Worm (Caenorhabditis elegans): ENCODE data around the gene F38H4.3.
A peak's percentile ranks its signal among the peaks of the same experiment; 100 is the strongest.

F38H4.3 gene

ce11 chrIV:11804053-11804452, 38.2 kb upstream of the F38H4.3 start, which contains the start of gene H01G02.1:
Gene H01G02.1 (minus strand): TSS chrIV:11804153.
- no peak for TF ChIP-seq pqm-1 (tag; optimal IDR thresholded peaks at IDR 0.05)
- TF ChIP-seq ceh-82 (tag; optimal IDR thresholded peaks at IDR 0.05) = no peak

- TF ChIP-seq lin-39 (tag; optimal IDR thresholded peaks at IDR 0.05) (no peak), hlh-30 (tag; optimal IDR thresholded peaks at IDR 0.05; ENCODE audit: insufficient read depth) (peak; percentile 12), daf-16 (GFP tag; optimal IDR thresholded peaks at IDR 0.05) (peak in 1 of 2 experiments; percentile 0), daf-16 (tag; optimal IDR thresholded peaks at IDR 0.05) (no peak), nhr-28 (tag; optimal IDR thresholded peaks at IDR 0.05) (peak; percentile 75)
Observed at ce11 chrIV:11809047-11809446, 33.2 kb upstream of the F38H4.3 start.

- TF ChIP-seq F26F4.8 (GFP tag; conservative IDR thresholded peaks at IDR 0.05) = no peak
- peak; percentile 21 for TF ChIP-seq T20F7.1 (GFP tag; optimal IDR thresholded peaks at IDR 0.05)
- peak; percentile 52; the same call in 1 of the 2 replicates for TF ChIP-seq set-16 (GFP tag; IDR thresholded peaks at IDR 0.05)
- no peak for TF ChIP-seq ceh-82 (tag; optimal IDR thresholded peaks at IDR 0.05)
- peak; percentile 2 for TF ChIP-seq nhr-25 (tag; optimal IDR thresholded peaks at IDR 0.05; ENCODE audit: borderline replicate concordance, insufficient read depth)
- TF ChIP-seq aha-1 (tag) = peak; percentile 99
- peak; percentile 58 for TF ChIP-seq nhr-77 (tag; optimal IDR thresholded peaks at IDR 0.05)
- peak; percentile 69 for TF ChIP-seq F37D6.2 (tag; optimal IDR thresholded peaks at IDR 0.05)
- TF ChIP-seq ceh-20 (GFP tag; IDR thresholded peaks at IDR 0.05) = peak; percentile 73; the same call in 1 of the 2 replicates
- TF ChIP-seq dmd-9 (GFP tag; IDR thresholded peaks at IDR 0.05) = no peak
- peak in 1 of 2 experiments; percentile 94 for TF ChIP-seq unc-62 (GFP tag; optimal IDR thresholded peaks at IDR 0.05 in 1 of 2)
- no peak for TF ChIP-seq unc-62 (tag; optimal IDR thresholded peaks at IDR 0.05)
- TF ChIP-seq arid-1 (GFP tag; conservative IDR thresholded peaks at IDR 0.05) = no peak
- peak; percentile 88 for TF ChIP-seq nhr-28 (tag; optimal IDR thresholded peaks at IDR 0.05)
- TF ChIP-seq Y48G9A.11 (GFP tag; IDR thresholded peaks at IDR 0.05) = no peak
- TF ChIP-seq mdl-1 (tag; optimal IDR thresholded peaks at IDR 0.05) = peak; percentile 57 to 82
- TF ChIP-seq hlh-11 (tag; optimal IDR thresholded peaks at IDR 0.05) = peak; percentile 85
- peak; percentile 52 to 85 for TF ChIP-seq lsy-2 (tag; optimal IDR thresholded peaks at IDR 0.05)
- no peak for TF ChIP-seq daf-12 (tag; optimal IDR thresholded peaks at IDR 0.05)
- 0 out of 2 replicates have a peak, but pooled peaks have one; percentile 4 for TF ChIP-seq tra-1 (GFP tag; IDR thresholded peaks at IDR 0.05)
- TF ChIP-seq cey-2 (tag; optimal IDR thresholded peaks at IDR 0.05; ENCODE audit: borderline replicate concordance, insufficient read depth) = peak; percentile 45
- TF ChIP-seq daf-16 (GFP tag; optimal IDR thresholded peaks at IDR 0.05) = peak in 1 of 2 experiments; percentile 10
- peak; percentile 35 for TF ChIP-seq daf-16 (tag; optimal IDR thresholded peaks at IDR 0.05)
- TF ChIP-seq nhr-42 (GFP tag; IDR thresholded peaks at IDR 0.05) = no peak
- no peak for TF ChIP-seq pha-4 (GFP tag; IDR thresholded peaks at IDR 0.05)
- TF ChIP-seq pha-4 (tag; optimal IDR thresholded peaks at IDR 0.05) = peak; percentile 28
- peak; percentile 81 for TF ChIP-seq rbr-2 (tag; optimal IDR thresholded peaks at IDR 0.05)
- peak; percentile 70; the same call in 1 of the 2 replicates for TF ChIP-seq ctbp-1 (GFP tag; IDR thresholded peaks at IDR 0.05)
- peak; percentile 75; the same call in 1 of the 2 replicates for TF ChIP-seq egl-43 (GFP tag; IDR thresholded peaks at IDR 0.05)
- TF ChIP-seq zag-1 (tag; optimal IDR thresholded peaks at IDR 0.05) = peak; percentile 58
- TF ChIP-seq vab-7 (GFP tag; IDR thresholded peaks at IDR 0.05) = no peak
- no peak for TF ChIP-seq zfp-3 (GFP tag; conservative IDR thresholded peaks at IDR 0.05)
- peak; percentile 34 for TF ChIP-seq mxl-3 (GFP tag; optimal IDR thresholded peaks at IDR 0.05)
- TF ChIP-seq mep-1 (tag; optimal IDR thresholded peaks at IDR 0.05) = peak; percentile 87
- peak; percentile 89 for TF ChIP-seq dve-1 (tag; optimal IDR thresholded peaks at IDR 0.05; ENCODE audit: insufficient read depth)
- TF ChIP-seq dpl-1 (GFP tag; optimal IDR thresholded peaks at IDR 0.05) = peak; percentile 60
- TF ChIP-seq fkh-10 (GFP tag; optimal IDR thresholded peaks at IDR 0.05) = peak; percentile 90
- TF ChIP-seq nhr-11 (tag; optimal IDR thresholded peaks at IDR 0.05) = peak; percentile 83
- TF ChIP-seq hlh-30 (tag; optimal IDR thresholded peaks at IDR 0.05; ENCODE audit: insufficient read depth) = peak; percentile 69
- peak in 1 of 2 experiments; percentile 65 for TF ChIP-seq hif-1 (tag; optimal IDR thresholded peaks at IDR 0.05)
- TF ChIP-seq hmg-1.1 (GFP tag; IDR thresholded peaks at IDR 0.05) = peak; percentile 81; the same call in 1 of the 2 replicates
- peak; percentile 68 for TF ChIP-seq dmd-6 (GFP tag; IDR thresholded peaks at IDR 0.05)
- TF ChIP-seq nhr-48 (tag; optimal IDR thresholded peaks at IDR 0.05) = peak; percentile 51
Observed at ce11 chrIV:11809708-11810114, 32.5 kb upstream of the F38H4.3 start.

Measured in whole organism, L4 larva.